Worm (Caenorhabditis elegans) whole organism, L1 larva: Measurements from ENCODE around the gene trpp-4.
"Not testable (repeated sequence)": the region's sequence is repeated elsewhere in the genome, so short reads cannot be mapped to it uniquely, and the experiment has no call there.

ENCODE experiments used
- Y116A8C.19 ChIP-seq: sonication (generic microtip); optimal IDR thresholded peaks from 2 replicates; lab custom pipeline; 2016; ENCODE audit warnings: missing compliant biosample characterization, missing genetic modification characterization, borderline replicate concordance
- ama-1 ChIP-seq: fragments of 150-350 bp; optimal IDR thresholded peaks from 2 replicates; lab custom pipeline; 2014
- blmp-1 ChIP-seq: fragments of 150-350 bp; optimal IDR thresholded peaks from 2 replicates; lab custom pipeline; 2014; ENCODE audit warnings: missing biosample characterization, missing genetic modification characterization
- dpl-1 ChIP-seq, 3 experiments: fragments of 150-350 bp in 2 of 3; sonication (generic microtip) in 1 of 3; optimal IDR thresholded peaks; 2 replicates each; lab custom pipeline; 2014 to 2017; ENCODE audit warnings: missing biosample characterization in 3 of 3, missing genetic modification characterization in 3 of 3, missing genetic modification reagents in 3 of 3
- dsc-1 ChIP-seq: sonication (generic microtip); optimal IDR thresholded peaks from 2 replicates; lab custom pipeline; 2016; ENCODE audit warnings: mild to moderate bottlenecking, missing genetic modification characterization, missing compliant biosample characterization
- efl-1 ChIP-seq, 4 experiments: fragments of 150-350 bp; optimal IDR thresholded peaks in 3 of 4; peaks in 1 of 4; 1 replicate in 1 of 4; 2 replicates in 3 of 4; lab custom pipeline; 2014; ENCODE audit warnings: missing biosample characterization in 2 of 4, missing genetic modification characterization in 2 of 4, missing genetic modification reagents in 2 of 4
- elt-2 ChIP-seq: sonication (generic microtip); optimal IDR thresholded peaks from 2 replicates; lab custom pipeline; 2016; ENCODE audit warnings: missing genetic modification characterization, mild to moderate bottlenecking, inconsistent platforms, missing compliant biosample characterization, missing genetic modification reagents
- fkh-8 ChIP-seq: sonication (generic microtip); optimal IDR thresholded peaks from 2 replicates; lab custom pipeline; 2016; ENCODE audit warnings: mild to moderate bottlenecking, missing genetic modification characterization, missing compliant biosample characterization
- isw-1 ChIP-seq: fragments of 200-800 bp; sonication (Bioruptor generic); IDR thresholded peaks from 2 replicates; pipeline ENCODE4 v1.3.6; 2022; ENCODE audit warnings: missing genetic modification characterization, missing compliant biosample characterization
- lin-15B ChIP-seq: fragments of 150-350 bp; sonication (generic microtip); optimal IDR thresholded peaks from 3 replicates; lab custom pipeline; 2014; ENCODE audit warnings: missing biosample characterization, missing genetic modification characterization
- lin-35 ChIP-seq, 2 experiments: fragments of 150-350 bp; optimal IDR thresholded peaks; 2 replicates each; lab custom pipeline; 2014; ENCODE audit warnings: missing biosample characterization in 2 of 2, missing genetic modification characterization in 2 of 2, missing genetic modification reagents in 2 of 2
- mab-9 ChIP-seq: fragments of 200-800 bp; sonication (Bioruptor generic); IDR thresholded peaks from 2 replicates; pipeline ENCODE4 v1.3.6; 2022; ENCODE audit warnings: missing genetic modification reagents, missing genetic modification characterization, missing compliant biosample characterization
- mef-2 ChIP-seq: fragments of 150-350 bp; optimal IDR thresholded peaks from 2 replicates; lab custom pipeline; 2014; ENCODE audit warnings: missing biosample characterization, missing genetic modification characterization
- mep-1 ChIP-seq: fragments of 150-350 bp; optimal IDR thresholded peaks from 2 replicates; lab custom pipeline; 2014; ENCODE audit warnings: missing biosample characterization, missing genetic modification characterization
- nhr-19 ChIP-seq: fragments of 200-800 bp; sonication (Bioruptor generic); conservative IDR thresholded peaks from 2 replicates; pipeline ENCODE4 v1.3.6; 2022; ENCODE audit warnings: missing genetic modification characterization, missing compliant biosample characterization
- nhr-20 ChIP-seq: sonication (generic microtip); optimal IDR thresholded peaks from 2 replicates; lab custom pipeline; 2016; ENCODE audit warnings: mild to moderate bottlenecking, missing genetic modification characterization, missing compliant biosample characterization
- nhr-237 ChIP-seq: fragments of 150-350 bp; optimal IDR thresholded peaks from 2 replicates; lab custom pipeline; 2014; ENCODE audit warnings: missing biosample characterization, missing genetic modification characterization
- nhr-85 ChIP-seq: sonication (generic microtip); peaks from one replicate; lab custom pipeline; 2016; ENCODE audit warnings: missing genetic modification characterization, inconsistent platforms, missing compliant biosample characterization
- nhr-90 ChIP-seq: sonication (generic microtip); optimal IDR thresholded peaks from 2 replicates; lab custom pipeline; 2016; ENCODE audit warnings: mild to moderate bottlenecking, missing genetic modification characterization, missing compliant biosample characterization; ENCODE audit not compliant: poor library complexity
- pax-3 ChIP-seq: fragments of 200-800 bp; sonication (Bioruptor generic); optimal IDR thresholded peaks from 2 replicates; lab custom pipeline; 2018; ENCODE audit warnings: mild to moderate bottlenecking, missing genetic modification characterization, moderate library complexity, missing compliant biosample characterization
- pqm-1 ChIP-seq: sonication (generic microtip); optimal IDR thresholded peaks from 3 replicates; lab custom pipeline; 2017; ENCODE audit warnings: missing biosample characterization, missing genetic modification characterization
- sptf-1 ChIP-seq: fragments of 150-350 bp; optimal IDR thresholded peaks from 2 replicates; lab custom pipeline; 2014; ENCODE audit warnings: missing biosample characterization, missing genetic modification characterization
- sup-37 ChIP-seq: fragments of 200-800 bp; sonication (Bioruptor generic); optimal IDR thresholded peaks from 2 replicates; lab custom pipeline; 2018; ENCODE audit warnings: mild to moderate bottlenecking, missing genetic modification characterization, missing compliant biosample characterization
- tlp-1 ChIP-seq: fragments of 150-350 bp; optimal IDR thresholded peaks from 2 replicates; lab custom pipeline; 2014; ENCODE audit warnings: missing biosample characterization, missing genetic modification characterization
- unc-86 ChIP-seq: sonication (generic microtip); optimal IDR thresholded peaks from 2 replicates; lab custom pipeline; 2016; ENCODE audit warnings: missing genetic modification characterization, missing compliant biosample characterization
- zag-1 ChIP-seq: fragments of 150-350 bp; optimal IDR thresholded peaks from 2 replicates; lab custom pipeline; 2014; ENCODE audit warnings: missing biosample characterization, missing genetic modification characterization
- ztf-4 ChIP-seq: fragments of 150-350 bp; optimal IDR thresholded peaks from 2 replicates; lab custom pipeline; 2014; ENCODE audit warnings: missing biosample characterization, missing genetic modification characterization

The trpp-4 gene

ce11 chrV:9373473-9373872 is 26.7 kb upstream of the trpp-4 start, which contains the start of gene E02C12.8:
Gene E02C12.8, minus strand, starts transcription at chrV:9373613.
- TF ChIP-seq ztf-4 (tag; lab: Kevin White, UChicago) (no peak), pqm-1 (tag; lab: Kevin White, UChicago) (peak; percentile 24), mep-1 (tag; lab: Kevin White, UChicago) (no peak), nhr-20 (tag; lab: Kevin White, UChicago) (peak; percentile 32), nhr-237 (tag; lab: Kevin White, UChicago) (no peak), tlp-1 (tag; lab: Kevin White, UChicago) (no peak), Y116A8C.19 (tag; lab: Kevin White, UChicago) (no peak), elt-2 (tag; lab: Kevin White, UChicago) (peak; percentile 71)

- no peak for TF ChIP-seq dsc-1 (tag; lab: Kevin White, UChicago)
- TF ChIP-seq lin-15B, result no peak
- no peak for TF ChIP-seq pax-3 (tag; lab: Kevin White, UChicago)
- no peak for TF ChIP-seq unc-86 (tag; lab: Kevin White, UChicago)
These were observed 24.7 kb upstream of the trpp-4 start, which contains the start of gene E02C12.9 for ce11 chrV:9375378-9375777. Gene E02C12.9, minus strand, starts transcription at chrV:9375478.

- no peak for TF ChIP-seq nhr-90 (tag; lab: Kevin White, UChicago)
- TF ChIP-seq nhr-85, result peak; percentile 41
- TF ChIP-seq fkh-8, result no peak
- no peak for TF ChIP-seq ama-1
- no peak for TF ChIP-seq efl-1 (optimal IDR thresholded peaks at IDR 0.05; lab: Kevin White, UChicago)
- peak in 1 of 2 experiments; percentile 2 for TF ChIP-seq efl-1 (GFP tag; optimal IDR thresholded peaks at IDR 0.05 in 1 of 2; lab: Kevin White, UChicago)
These were observed 23.7 kb upstream of the trpp-4 start, which contains the start of gene E02C12.19 for ce11 chrV:9376417-9376816. Gene E02C12.19, minus strand, starts transcription at chrV:9376517.

ce11 chrV:9378335-9378734 is 21.8 kb upstream of the trpp-4 start, which contains the start of gene E02C12.10:
Gene E02C12.10, minus strand, starts transcription at chrV:9378409.
- TF ChIP-seq zag-1 (tag; lab: Kevin White, UChicago) (no peak), efl-1 (optimal IDR thresholded peaks at IDR 0.05; lab: Kevin White, UChicago) (no peak), efl-1 (GFP tag; optimal IDR thresholded peaks at IDR 0.05 in 1 of 2; lab: Kevin White, UChicago) (peak in 1 of 2 experiments; percentile 89)
- TF ChIP-seq, all 84 proteins: peak for 1

- not testable (repeated sequence) for TF ChIP-seq nhr-19 (GFP tag; lab: Robert Waterston, UW); nhr-85; isw-1 (GFP tag; lab: Robert Waterston, UW)
- TF ChIP-seq, all 84 proteins: peak for 0; not testable (repeated sequence) for 84
These were observed 20.3 kb upstream of the trpp-4 start, which contains the start of gene E02C12.11 for ce11 chrV:9379808-9380207. Gene E02C12.11, minus strand, starts transcription at chrV:9379908.

- TF ChIP-seq nhr-85 (peak; percentile 51), pax-3 (tag; lab: Kevin White, UChicago) (no peak), blmp-1 (tag; lab: Kevin White, UChicago) (peak; percentile 20)
These were observed 18.2 kb upstream of the trpp-4 start, which contains the start of gene E02C12.12 for ce11 chrV:9381846-9382363. Gene E02C12.12, minus strand, starts transcription at chrV:9382313.

- peak in 1 of 2 experiments; percentile 7 for TF ChIP-seq lin-35 (GFP tag; optimal IDR thresholded peaks at IDR 0.05; lab: Kevin White, UChicago)
- TF ChIP-seq sptf-1 (tag; lab: Kevin White, UChicago), result no peak
- peak in 2 of 3 experiments; percentile 4 to 15 for TF ChIP-seq dpl-1 (GFP tag; optimal IDR thresholded peaks at IDR 0.05; lab: Kevin White, UChicago)
- peak in 1 of 2 experiments; percentile 19 for TF ChIP-seq efl-1 (optimal IDR thresholded peaks at IDR 0.05; lab: Kevin White, UChicago)
- peak in 1 of 2 experiments; percentile 67 for TF ChIP-seq efl-1 (GFP tag; optimal IDR thresholded peaks at IDR 0.05 in 1 of 2; lab: Kevin White, UChicago)
- TF ChIP-seq mab-9, result no peak
- TF ChIP-seq sup-37 (GFP tag; lab: Kevin White, UChicago), result no peak
- no peak for TF ChIP-seq mef-2 (tag; lab: Kevin White, UChicago)
These were observed 17.4 kb upstream of the trpp-4 start for ce11 chrV:9382538-9383328.
